Fruit fly (Drosophila melanogaster) whole organism, pupa: ENCODE measurements around the gene Gagr.

ENCODE experiments used
- CG10348 ChIP-seq: fragments of 200-800 bp; sonication (Bioruptor generic); IDR thresholded peaks from 2 replicates; pipeline ENCODE4 v1.3.6; 2022; ENCODE audit warnings: missing biosample characterization, missing genetic modification characterization
- CG12605 ChIP-seq: fragments of 200-800 bp; sonication (Bioruptor generic); IDR thresholded peaks from 2 replicates; pipeline ENCODE4 v1.3.6; 2022; ENCODE audit warnings: missing biosample characterization, missing genetic modification characterization
- CG13204 ChIP-seq: fragments of 200-800 bp; sonication (Bioruptor generic); optimal IDR thresholded peaks from 2 replicates; lab custom pipeline; 2018; ENCODE audit warnings: missing biosample characterization, mild to moderate bottlenecking, missing genetic modification characterization, moderate library complexity
- CG14655 ChIP-seq: fragments of 200-800 bp; sonication (Bioruptor generic); optimal IDR thresholded peaks from 3 replicates; lab custom pipeline; 2017; ENCODE audit warnings: mild to moderate bottlenecking, missing biosample characterization, missing genetic modification reagents, missing genetic modification characterization
- CG15710 ChIP-seq: fragments of 200-800 bp; sonication (Bioruptor generic); optimal IDR thresholded peaks from 2 replicates; lab custom pipeline; 2018; ENCODE audit warnings: missing biosample characterization, mild to moderate bottlenecking, missing genetic modification characterization, moderate library complexity
- CG17806 ChIP-seq: fragments of 200-800 bp; sonication (Bioruptor generic); optimal IDR thresholded peaks from 2 replicates; lab custom pipeline; 2018; ENCODE audit warnings: missing biosample characterization, mild to moderate bottlenecking, missing genetic modification characterization, moderate library complexity
- CG32121 ChIP-seq: fragments of 200-800 bp; sonication (Bioruptor generic); IDR thresholded peaks from 2 replicates; pipeline ENCODE4 v1.3.6; 2022; ENCODE audit warnings: missing biosample characterization, missing genetic modification characterization
- CG34367 ChIP-seq: fragments of 200-800 bp; sonication (Bioruptor generic); optimal IDR thresholded peaks from 2 replicates; lab custom pipeline; 2018; ENCODE audit warnings: missing biosample characterization, mild to moderate bottlenecking, missing genetic modification characterization
- CG4496 ChIP-seq: fragments of 200-800 bp; sonication (Bioruptor generic); IDR thresholded peaks from 3 replicates; pipeline ENCODE4 v1.3.6; 2022; ENCODE audit warnings: missing biosample characterization, missing genetic modification characterization
- CG8159 ChIP-seq: fragments of 200-800 bp; sonication (Bioruptor generic); optimal IDR thresholded peaks from 3 replicates; lab custom pipeline; 2018; ENCODE audit warnings: missing biosample characterization, mild to moderate bottlenecking, missing genetic modification characterization, moderate library complexity
- CG8301 ChIP-seq: fragments of 200-800 bp; sonication (Bioruptor generic); optimal IDR thresholded peaks from 2 replicates; lab custom pipeline; 2018; ENCODE audit warnings: missing biosample characterization, mild to moderate bottlenecking, missing genetic modification characterization
- CG9948 ChIP-seq: fragments of 200-800 bp; sonication (Bioruptor generic); optimal IDR thresholded peaks from 2 replicates; lab custom pipeline; 2018; ENCODE audit warnings: missing biosample characterization, mild to moderate bottlenecking, missing genetic modification characterization, moderate library complexity
- D1 ChIP-seq: fragments of 200-800 bp; sonication (Bioruptor generic); optimal IDR thresholded peaks from 2 replicates; lab custom pipeline; 2018; ENCODE audit warnings: missing biosample characterization, mild to moderate bottlenecking, missing genetic modification characterization, moderate library complexity
- EcR ChIP-seq: fragments of 200-800 bp; sonication (Bioruptor generic); optimal IDR thresholded peaks from 3 replicates; lab custom pipeline; 2019; ENCODE audit warnings: missing biosample characterization, missing genetic modification characterization, mild to moderate bottlenecking, moderate library complexity, missing genetic modification reagents
- Ets98B ChIP-seq: fragments of 200-800 bp; sonication (Bioruptor generic); IDR thresholded peaks from 2 replicates; pipeline ENCODE4 v1.3.6; 2022; ENCODE audit warnings: missing biosample characterization, missing genetic modification characterization
- Pif1A ChIP-seq: fragments of 200-800 bp; sonication (Bioruptor generic); optimal IDR thresholded peaks from 3 replicates; lab custom pipeline; 2016; ENCODE audit warnings: missing biosample characterization, missing genetic modification characterization
- Pif1B ChIP-seq: fragments of 200-800 bp; sonication (Bioruptor generic); optimal IDR thresholded peaks from 3 replicates; lab custom pipeline; 2016; ENCODE audit warnings: missing biosample characterization, missing genetic modification characterization
- Snoo ChIP-seq: fragments of 200-800 bp; sonication (Bioruptor generic); optimal IDR thresholded peaks from 3 replicates; lab custom pipeline; 2017; ENCODE audit warnings: missing biosample characterization, mild to moderate bottlenecking, missing genetic modification characterization, inconsistent platforms
- fd96Ca ChIP-seq: fragments of 200-800 bp; sonication (Bioruptor generic); IDR thresholded peaks from 3 replicates; pipeline ENCODE4 v1.3.6; 2022; ENCODE audit warnings: missing biosample characterization, missing genetic modification characterization
- gl ChIP-seq: fragments of 200-800 bp; sonication (Bioruptor generic); optimal IDR thresholded peaks from 2 replicates; lab custom pipeline; 2018; ENCODE audit warnings: missing biosample characterization, mild to moderate bottlenecking, missing genetic modification characterization
- rn ChIP-seq: fragments of 200-800 bp; sonication (Bioruptor generic); IDR thresholded peaks from 2 replicates; pipeline ENCODE4 v1.3.6; 2022; ENCODE audit warnings: missing biosample characterization, missing genetic modification characterization

The Gagr gene

dm6 chr3L:16362119-16362653 is 32.2 kb upstream of the Gagr start, which contains the start of gene Cpr72Ea:
Gene Cpr72Ea (plus strand): TSS chr3L:16362603.
- TF ChIP-seq CG13204 (GFP tag; lab: Kevin White, UChicago), result no peak
- peak; percentile 73 for TF ChIP-seq CG9948
- peak; percentile 39 for TF ChIP-seq CG14655 (GFP tag; lab: Kevin White, UChicago)
- no peak for TF ChIP-seq CG12605 (GFP tag; lab: Robert Waterston, UW)
- peak; percentile 17 for TF ChIP-seq CG34367 (tag; lab: Kevin White, UChicago)
- TF ChIP-seq D1 (tag; lab: Kevin White, UChicago), result peak; percentile 49
- peak; percentile 55 for TF ChIP-seq CG15710 (tag; lab: Kevin White, UChicago)
- peak; percentile 6 for TF ChIP-seq CG17806 (tag; lab: Kevin White, UChicago)
- TF ChIP-seq CG32121 (GFP tag; lab: Robert Waterston, UW), result no peak
- peak; percentile 72 for TF ChIP-seq CG8159 (tag; lab: Kevin White, UChicago)
- no peak for TF ChIP-seq Ets98B (GFP tag; lab: Robert Waterston, UW)
- no peak for TF ChIP-seq fd96Ca

DNA sequence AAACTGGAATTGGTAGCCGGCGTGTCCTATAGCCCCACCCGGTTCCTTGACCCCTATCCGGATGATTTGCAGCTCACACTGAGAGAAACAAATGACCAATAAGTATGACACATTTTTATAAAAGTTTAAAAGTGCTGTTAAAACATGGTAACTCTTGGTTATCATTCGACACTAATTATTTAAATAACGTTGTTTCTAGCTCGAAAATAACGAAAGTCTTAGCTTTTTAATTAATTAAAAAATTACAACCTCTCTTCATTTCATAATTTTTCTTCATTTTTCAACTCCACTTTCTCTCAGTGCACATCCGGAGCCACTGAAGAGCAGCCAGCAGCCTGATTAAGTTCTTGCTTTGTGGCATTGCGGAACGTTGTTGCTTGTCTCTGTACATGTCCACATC is 30.2 kb upstream of the Gagr start:
- TF ChIP-seq fd96Ca, result no peak
- TF ChIP-seq CG9948, result peak; percentile 87
- peak; percentile 81 for TF ChIP-seq Pif1A (GFP tag; lab: Kevin White, UChicago)
- TF ChIP-seq Ets98B (GFP tag; lab: Robert Waterston, UW), result no peak
- TF ChIP-seq EcR (GFP tag; lab: Kevin White, UChicago), result peak; percentile 96
- peak; percentile 85 for TF ChIP-seq CG34367 (tag; lab: Kevin White, UChicago)
- peak; percentile 86 for TF ChIP-seq Pif1B
- TF ChIP-seq CG32121 (GFP tag; lab: Robert Waterston, UW), result 0 out of 2 replicates have a peak, but pooled peaks have one; percentile 24
- TF ChIP-seq Snoo (tag; lab: Kevin White, UChicago), result peak; percentile 81
- no peak for TF ChIP-seq CG13204 (GFP tag; lab: Kevin White, UChicago)
- TF ChIP-seq CG8159 (tag; lab: Kevin White, UChicago), result peak; percentile 92
- TF ChIP-seq CG15710 (tag; lab: Kevin White, UChicago), result peak; percentile 90
- TF ChIP-seq CG14655 (GFP tag; lab: Kevin White, UChicago), result peak; percentile 85
- 0 out of 3 replicates have a peak, but pooled peaks have one; percentile 21 for TF ChIP-seq CG4496
- peak; percentile 76 for TF ChIP-seq gl (tag; lab: Kevin White, UChicago)
- peak; percentile 44; the same call in 1 of the 2 replicates for TF ChIP-seq CG12605 (GFP tag; lab: Robert Waterston, UW)
- TF ChIP-seq rn (GFP tag; lab: Robert Waterston, UW), result no peak
- peak; percentile 75 for TF ChIP-seq CG8301 (tag; lab: Kevin White, UChicago)
- peak; percentile 90 for TF ChIP-seq CG17806 (tag; lab: Kevin White, UChicago)
- peak; percentile 85 for TF ChIP-seq D1 (tag; lab: Kevin White, UChicago)
- no peak for TF ChIP-seq CG10348 (GFP tag; lab: Robert Waterston, UW)
- TF ChIP-seq, all 21 proteins: peak for 16

- TF ChIP-seq Ets98B (GFP tag; lab: Robert Waterston, UW), result no peak
- TF ChIP-seq EcR (GFP tag; lab: Kevin White, UChicago), result no peak
Measured at dm6 chr3L:16364599-16364998, 29.8 kb upstream of the Gagr start, which contains the start of gene Cpr72Eb. Gene Cpr72Eb (plus strand): TSS chr3L:16364899.

- TF ChIP-seq EcR (GFP tag; lab: Kevin White, UChicago) (no peak), CG12605 (GFP tag; lab: Robert Waterston, UW) (no peak), rn (GFP tag; lab: Robert Waterston, UW) (no peak), D1 (tag; lab: Kevin White, UChicago) (no peak), CG8159 (tag; lab: Kevin White, UChicago) (no peak), Snoo (tag; lab: Kevin White, UChicago) (no peak), Ets98B (GFP tag; lab: Robert Waterston, UW) (no peak), gl (tag; lab: Kevin White, UChicago) (no peak), fd96Ca (no peak), CG15710 (tag; lab: Kevin White, UChicago) (no peak), CG9948 (no peak), CG8301 (tag; lab: Kevin White, UChicago) (no peak), CG4496 (no peak), CG34367 (tag; lab: Kevin White, UChicago) (no peak), CG14655 (GFP tag; lab: Kevin White, UChicago) (no peak)
Measured at dm6 chr3L:16367240-16367639, 27.1 kb upstream of the Gagr start, which contains the start of gene Cpr72Ec. Gene Cpr72Ec (minus strand): TSS chr3L:16367340.

dm6 chr3L:16368199-16368598 is 26.2 kb upstream of the Gagr start, which contains the start of gene CG4842:
Gene CG4842 (plus strand): TSS chr3L:16368389.
- TF ChIP-seq CG13204 (GFP tag; lab: Kevin White, UChicago) (no peak), EcR (GFP tag; lab: Kevin White, UChicago) (peak; percentile 7)

- TF ChIP-seq CG8301 (tag; lab: Kevin White, UChicago) (no peak), CG12605 (GFP tag; lab: Robert Waterston, UW) (no peak), CG10348 (GFP tag; lab: Robert Waterston, UW) (no peak), CG9948 (no peak), gl (tag; lab: Kevin White, UChicago) (no peak), CG13204 (GFP tag; lab: Kevin White, UChicago) (no peak), CG14655 (GFP tag; lab: Kevin White, UChicago) (no peak), Pif1B (no peak), D1 (tag; lab: Kevin White, UChicago) (no peak), CG17806 (tag; lab: Kevin White, UChicago) (no peak), CG4496 (no peak), CG34367 (tag; lab: Kevin White, UChicago) (no peak), fd96Ca (no peak), Pif1A (GFP tag; lab: Kevin White, UChicago) (no peak), EcR (GFP tag; lab: Kevin White, UChicago) (no peak), CG8159 (tag; lab: Kevin White, UChicago) (no peak), Snoo (tag; lab: Kevin White, UChicago) (no peak), CG15710 (tag; lab: Kevin White, UChicago) (no peak), rn (GFP tag; lab: Robert Waterston, UW) (no peak), CG32121 (GFP tag; lab: Robert Waterston, UW) (no peak)
Measured at dm6 chr3L:16369526-16369925, 24.9 kb upstream of the Gagr start, which contains the start of gene CG18814. Gene CG18814 (plus strand): TSS chr3L:16369826.
